Worm (Caenorhabditis elegans) whole organism, midembryonic: Measurements from ENCODE around the gene hlh-12.

ENCODE experiments used
- T22C8.4 ChIP-seq: fragments of 200-800 bp; sonication (Bioruptor generic); IDR thresholded peaks from 2 replicates; pipeline ENCODE4 v1.3.6; 2022; ENCODE audit warnings: missing genetic modification characterization, missing compliant biosample characterization
- cog-1 ChIP-seq: sonication (generic microtip); optimal IDR thresholded peaks from 2 replicates; lab custom pipeline; 2016; ENCODE audit warnings: missing genetic modification characterization, missing compliant biosample characterization
- flt-1 ChIP-seq: fragments of 200-800 bp; sonication (Bioruptor generic); IDR thresholded peaks from 2 replicates; pipeline ENCODE4 v1.3.6; 2022; ENCODE audit warnings: missing genetic modification characterization, missing compliant biosample characterization
- klf-2 ChIP-seq: fragments of 200-800 bp; sonication (Bioruptor generic); conservative IDR thresholded peaks from 2 replicates; pipeline ENCODE4 v1.3.6; 2022; ENCODE audit warnings: missing genetic modification reagents, missing genetic modification characterization, missing compliant biosample characterization
- med-1 ChIP-seq: sonication (generic microtip); optimal IDR thresholded peaks from 2 replicates; lab custom pipeline; 2017; ENCODE audit warnings: missing genetic modification characterization, mild to moderate bottlenecking, missing compliant biosample characterization, antibody characterized with exemption, missing genetic modification reagents; ENCODE audit not compliant: insufficient read depth
- ref-1 ChIP-seq: fragments of 200-800 bp; sonication (Bioruptor generic); conservative IDR thresholded peaks from 2 replicates; pipeline ENCODE4 v1.3.6; 2022; ENCODE audit warnings: missing genetic modification reagents, missing genetic modification characterization, missing compliant biosample characterization
- tab-1 ChIP-seq: fragments of 200-800 bp; sonication (Bioruptor generic); IDR thresholded peaks from 2 replicates; pipeline ENCODE4 v1.3.6; 2022; ENCODE audit warnings: missing genetic modification characterization, missing compliant biosample characterization
- ztf-23 ChIP-seq: fragments of 200-800 bp; sonication (Bioruptor generic); IDR thresholded peaks from 2 replicates; pipeline ENCODE4 v1.3.6; 2022; ENCODE audit warnings: missing genetic modification reagents, missing genetic modification characterization, missing compliant biosample characterization
- ztf-29 ChIP-seq: fragments of 200-800 bp; sonication (Bioruptor generic); IDR thresholded peaks from 2 replicates; pipeline ENCODE4 v1.3.6; 2022; ENCODE audit warnings: missing genetic modification reagents, missing genetic modification characterization, missing compliant biosample characterization

Gene hlh-12

DNA sequence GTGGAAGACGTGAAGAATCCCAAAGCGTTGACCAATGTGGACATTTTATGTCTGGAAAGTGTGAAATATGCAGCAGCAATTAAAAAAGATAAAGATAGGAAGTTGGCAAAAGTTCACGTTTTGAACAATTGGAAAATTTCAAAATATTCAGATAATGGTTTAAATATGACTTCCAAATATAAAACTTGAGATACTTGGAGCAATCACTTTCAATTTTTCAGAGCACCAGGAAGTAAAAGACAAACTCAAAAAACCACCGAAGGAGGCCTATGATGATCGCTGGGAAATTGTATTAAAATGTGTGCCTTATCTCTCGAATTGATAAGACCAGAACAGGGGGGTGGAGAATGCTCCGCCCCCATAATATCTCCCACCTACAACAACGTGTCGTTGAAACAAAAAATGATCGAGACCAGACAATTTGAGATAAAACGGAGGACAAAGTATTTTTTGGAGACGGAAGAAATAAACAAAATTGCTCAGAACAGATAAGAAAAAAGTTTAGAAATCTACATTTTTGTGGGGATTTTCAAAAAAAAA lies 27.5 kb downstream of the hlh-12 start, which contains the start of gene eppl-1:
Gene eppl-1, minus strand, starts transcription at position 51 of the 540 bp plus-strand sequence.
- TF ChIP-seq T22C8.4 (GFP tag; lab: Robert Waterston, UW) (no peak), ztf-23 (no peak), ztf-29 (GFP tag; lab: Robert Waterston, UW) (no peak), med-1 (GFP tag; lab: Kevin White, UChicago) (no peak), cog-1 (tag; lab: Kevin White, UChicago) (no peak), klf-2 (GFP tag; lab: Robert Waterston, UW) (no peak), flt-1 (GFP tag; lab: Robert Waterston, UW) (no peak), tab-1 (no peak), ref-1 (GFP tag; lab: Robert Waterston, UW) (no peak)

- TF ChIP-seq T22C8.4 (GFP tag; lab: Robert Waterston, UW) (no peak), ref-1 (GFP tag; lab: Robert Waterston, UW) (no peak), flt-1 (GFP tag; lab: Robert Waterston, UW) (no peak), cog-1 (tag; lab: Kevin White, UChicago) (no peak), tab-1 (no peak), med-1 (GFP tag; lab: Kevin White, UChicago) (no peak), ztf-23 (no peak), ztf-29 (GFP tag; lab: Robert Waterston, UW) (no peak), klf-2 (GFP tag; lab: Robert Waterston, UW) (no peak)
Observed at ce11 chrIV:8450534-8450933, 28.7 kb downstream of the hlh-12 start.

- TF ChIP-seq cog-1 (tag; lab: Kevin White, UChicago): no peak
- no peak for TF ChIP-seq tab-1
- TF ChIP-seq ref-1 (GFP tag; lab: Robert Waterston, UW): no peak
- no peak for TF ChIP-seq med-1 (GFP tag; lab: Kevin White, UChicago)
- TF ChIP-seq ztf-29 (GFP tag; lab: Robert Waterston, UW): no peak
- TF ChIP-seq klf-2 (GFP tag; lab: Robert Waterston, UW): no peak
- TF ChIP-seq ztf-23: no peak
- no peak for TF ChIP-seq T22C8.4 (GFP tag; lab: Robert Waterston, UW)
- no peak for TF ChIP-seq flt-1 (GFP tag; lab: Robert Waterston, UW)
Observed at ce11 chrIV:8449869-8450268, 29.4 kb downstream of the hlh-12 start.

ce11 chrIV:8446904-8447303 lies 32.3 kb downstream of the hlh-12 start, which contains the start of gene T01B11.1:
Gene T01B11.1, plus strand, starts transcription at chrIV:8447204.
- no peak for TF ChIP-seq tab-1
- no peak for TF ChIP-seq ztf-23
- TF ChIP-seq flt-1 (GFP tag; lab: Robert Waterston, UW): no peak
- TF ChIP-seq cog-1 (tag; lab: Kevin White, UChicago): no peak
- no peak for TF ChIP-seq med-1 (GFP tag; lab: Kevin White, UChicago)
- TF ChIP-seq T22C8.4 (GFP tag; lab: Robert Waterston, UW): no peak
- no peak for TF ChIP-seq ztf-29 (GFP tag; lab: Robert Waterston, UW)
- no peak for TF ChIP-seq klf-2 (GFP tag; lab: Robert Waterston, UW)
- no peak for TF ChIP-seq ref-1 (GFP tag; lab: Robert Waterston, UW)

DNA sequence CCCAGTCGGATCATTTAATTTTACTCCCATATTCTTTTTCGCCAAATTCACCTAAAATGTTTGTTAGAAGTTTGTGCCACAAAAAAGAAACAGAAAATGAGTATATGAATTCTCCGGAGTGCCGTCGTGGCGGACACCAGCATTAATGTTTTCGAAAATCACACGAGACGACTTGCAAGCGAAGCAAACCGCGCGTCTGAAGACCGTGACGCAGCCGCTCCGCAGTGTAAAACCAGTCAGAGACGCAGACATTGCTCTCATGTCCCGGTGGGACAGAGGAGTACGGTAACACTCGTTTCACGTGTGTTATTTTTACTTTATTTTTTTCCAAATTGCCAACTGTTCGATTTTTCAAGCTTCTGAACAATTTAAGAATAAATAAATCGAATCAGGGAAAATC lies 46.5 kb downstream of the hlh-12 start, which contains the start of the genes T26A8.4 and pdtf-1:
Gene T26A8.4, minus strand, starts transcription at position 185 of the 400 bp plus-strand sequence.
Gene pdtf-1, plus strand, starts transcription at position 330 of the 400 bp plus-strand sequence.
- TF ChIP-seq tab-1: peak; percentile 73; the same call in 1 of the 2 replicates
- TF ChIP-seq klf-2 (GFP tag; lab: Robert Waterston, UW): no peak
- TF ChIP-seq T22C8.4 (GFP tag; lab: Robert Waterston, UW): peak; percentile 29; the same call in 1 of the 2 replicates
- TF ChIP-seq ref-1 (GFP tag; lab: Robert Waterston, UW): no peak
- TF ChIP-seq ztf-29 (GFP tag; lab: Robert Waterston, UW): peak; percentile 59; the same call in 1 of the 2 replicates
- TF ChIP-seq ztf-23: peak; percentile 51; the same call in 1 of the 2 replicates
- TF ChIP-seq flt-1 (GFP tag; lab: Robert Waterston, UW): peak; percentile 86
- TF ChIP-seq med-1 (GFP tag; lab: Kevin White, UChicago): no peak
- TF ChIP-seq cog-1 (tag; lab: Kevin White, UChicago): peak; percentile 94

ce11 chrIV:8431567-8432458 lies 47.4 kb downstream of the hlh-12 start:
- peak; percentile 86 for TF ChIP-seq ztf-29 (GFP tag; lab: Robert Waterston, UW)
- TF ChIP-seq cog-1 (tag; lab: Kevin White, UChicago): no peak
- peak; percentile 35; the same call in 1 of the 2 replicates for TF ChIP-seq ztf-23
- no peak for TF ChIP-seq ref-1 (GFP tag; lab: Robert Waterston, UW)
- TF ChIP-seq flt-1 (GFP tag; lab: Robert Waterston, UW): peak; percentile 83
- TF ChIP-seq T22C8.4 (GFP tag; lab: Robert Waterston, UW): peak; percentile 86
